Fruit fly (Drosophila melanogaster) whole organism, wandering third instar larva: Measurements from ENCODE around the gene SPH93.

Source experiments
- Abd-B ChIP-seq: fragments of >200 bp; optimal IDR thresholded peaks from 2 replicates; lab custom pipeline; 2017; ENCODE audit warnings: missing biosample characterization, missing genetic modification characterization
- CG32264 ChIP-seq: fragments of 200-800 bp; sonication (Bioruptor generic); optimal IDR thresholded peaks from 2 replicates; lab custom pipeline; 2016; ENCODE audit warnings: missing biosample characterization, missing genetic modification characterization
- CG9705 ChIP-seq: fragments of 200-800 bp; sonication (Bioruptor generic); optimal IDR thresholded peaks from 2 replicates; lab custom pipeline; 2018; ENCODE audit warnings: missing biosample characterization, mild to moderate bottlenecking, missing genetic modification characterization
- CrebA ChIP-seq: fragments of 200-800 bp; sonication (Bioruptor generic); optimal IDR thresholded peaks from 2 replicates; lab custom pipeline; 2016; ENCODE audit warnings: missing biosample characterization, mild to moderate bottlenecking, missing genetic modification characterization, borderline replicate concordance
- Dfd ChIP-seq: fragments of >200 bp; optimal IDR thresholded peaks from 2 replicates; lab custom pipeline; 2017; ENCODE audit warnings: missing biosample characterization, missing genetic modification characterization
- Dif ChIP-seq: fragments of 200-275, 200-300 bp; sonication (Bioruptor generic); optimal IDR thresholded peaks from 2 replicates; lab custom pipeline; 2018; ENCODE audit warnings: missing biosample characterization, missing genetic modification characterization; ENCODE audit not compliant: partially characterized antibody
- GATAd ChIP-seq: sonication (Bioruptor generic); optimal IDR thresholded peaks from 2 replicates; lab custom pipeline; 2016; ENCODE audit warnings: missing biosample characterization, missing genetic modification characterization
- HLH106 ChIP-seq: fragments of 200-800 bp; optimal IDR thresholded peaks from 3 replicates; lab custom pipeline; 2019; ENCODE audit warnings: missing biosample characterization, mild to moderate bottlenecking, missing genetic modification characterization, moderate library complexity
- Hnf4 ChIP-seq: fragments of 200-800 bp; sonication (Bioruptor generic); optimal IDR thresholded peaks from 2 replicates; lab custom pipeline; 2016; ENCODE audit warnings: missing biosample characterization, mild to moderate bottlenecking, missing genetic modification characterization
- Hr78 ChIP-seq: fragments of >200 bp; optimal IDR thresholded peaks from 2 replicates; lab custom pipeline; 2017; ENCODE audit warnings: missing biosample characterization, missing genetic modification characterization
- Hr83 ChIP-seq: fragments of 200-300 bp; sonication (Bioruptor generic); optimal IDR thresholded peaks from 2 replicates; lab custom pipeline; 2016; ENCODE audit warnings: missing biosample characterization, mild to moderate bottlenecking, missing genetic modification characterization, moderate library complexity; ENCODE audit not compliant: poor library complexity, severe bottlenecking
- Jra ChIP-seq: sonication (Bioruptor generic); optimal IDR thresholded peaks from 2 replicates; lab custom pipeline; 2016; ENCODE audit warnings: missing biosample characterization, missing genetic modification characterization
- Mio ChIP-seq: sonication (Bioruptor generic); optimal IDR thresholded peaks from 2 replicates; lab custom pipeline; 2016; ENCODE audit warnings: missing biosample characterization, missing genetic modification characterization
- Myc ChIP-seq: fragments of >200 bp; optimal IDR thresholded peaks from 2 replicates; lab custom pipeline; 2017
- N ChIP-seq: fragments of >200 bp; optimal IDR thresholded peaks from 2 replicates; lab custom pipeline; 2018; ENCODE audit warnings: missing biosample characterization, missing external identifiers, missing genetic modification characterization
- OdsH ChIP-seq: fragments of 200-800 bp; sonication (Bioruptor generic); optimal IDR thresholded peaks from 2 replicates; lab custom pipeline; 2016; ENCODE audit warnings: missing biosample characterization, mild to moderate bottlenecking, missing genetic modification characterization
- Rel ChIP-seq, 2 experiments: fragments of 200-800 bp; sonication (Bioruptor generic) in 1 of 2; optimal IDR thresholded peaks; 2 replicates in 1 of 2; 3 replicates in 1 of 2; lab custom pipeline; 2016 to 2019; ENCODE audit warnings: mild to moderate bottlenecking in 2 of 2, missing biosample characterization in 2 of 2, missing genetic modification characterization in 2 of 2, moderate library complexity in 1 of 2
- Sp1 ChIP-seq: fragments of 200-800 bp; sonication (Bioruptor generic); optimal IDR thresholded peaks from 3 replicates; lab custom pipeline; 2019; ENCODE audit warnings: missing biosample characterization, mild to moderate bottlenecking, missing genetic modification characterization, moderate library complexity
- Vsx2 ChIP-seq: fragments of 200-300, 225-300 bp; sonication (Bioruptor generic); optimal IDR thresholded peaks from 2 replicates; lab custom pipeline; 2018; ENCODE audit warnings: missing biosample characterization, missing genetic modification characterization; ENCODE audit not compliant: partially characterized antibody
- br ChIP-seq: fragments of 200-800 bp; sonication (Bioruptor generic); optimal IDR thresholded peaks from 2 replicates; lab custom pipeline; 2016; ENCODE audit warnings: missing biosample characterization, missing genetic modification characterization
- brk ChIP-seq: fragments of 200-800 bp; sonication (Bioruptor generic); optimal IDR thresholded peaks from 2 replicates; lab custom pipeline; 2016; ENCODE audit warnings: missing biosample characterization, mild to moderate bottlenecking, missing genetic modification characterization
- dl ChIP-seq, 2 experiments: fragments of 175-275, 200-275 bp in 1 of 2; fragments of 200-275 bp in 1 of 2; sonication (Bioruptor generic); optimal IDR thresholded peaks; lab custom pipeline; 2018; ENCODE audit warnings: mild to moderate bottlenecking in 2 of 2, missing biosample characterization in 2 of 2, missing genetic modification characterization in 2 of 2, moderate library complexity in 2 of 2; ENCODE audit not compliant: partially characterized antibody in 2 of 2, insufficient read depth in 1 of 2
- dmrt93B ChIP-seq: fragments of 200-800 bp; sonication (Bioruptor generic); optimal IDR thresholded peaks from 2 replicates; lab custom pipeline; 2018; ENCODE audit warnings: missing biosample characterization, mild to moderate bottlenecking, missing genetic modification characterization
- dsf ChIP-seq: sonication (Bioruptor generic); optimal IDR thresholded peaks from 2 replicates; lab custom pipeline; 2016; ENCODE audit warnings: missing biosample characterization, missing genetic modification characterization, borderline replicate concordance
- ey ChIP-seq: fragments of 200-800 bp; sonication (Bioruptor generic); optimal IDR thresholded peaks from 2 replicates; lab custom pipeline; 2016; ENCODE audit warnings: missing biosample characterization, missing genetic modification characterization
- foxo ChIP-seq, 2 experiments: fragments of 200-800 bp; sonication (Bioruptor generic); optimal IDR thresholded peaks; 2 replicates in 1 of 2; 3 replicates in 1 of 2; lab custom pipeline; 2016 to 2017; ENCODE audit warnings: missing biosample characterization in 2 of 2, missing genetic modification characterization in 2 of 2
- fru ChIP-seq: fragments of 200-800 bp; sonication (Bioruptor generic); optimal IDR thresholded peaks from 3 replicates; lab custom pipeline; 2016; ENCODE audit warnings: missing biosample characterization, mild to moderate bottlenecking, missing genetic modification characterization
- h ChIP-seq: fragments of 200-800 bp; sonication (Bioruptor generic); optimal IDR thresholded peaks from 3 replicates; lab custom pipeline; 2016; ENCODE audit warnings: missing biosample characterization, mild to moderate bottlenecking, missing genetic modification characterization
- jim ChIP-seq: fragments of 175-275, 200-325 bp; sonication (Bioruptor generic); optimal IDR thresholded peaks from 2 replicates; lab custom pipeline; 2016; ENCODE audit warnings: missing biosample characterization, mild to moderate bottlenecking, missing genetic modification characterization
- lola ChIP-seq: fragments of >200 bp; optimal IDR thresholded peaks from 2 replicates; lab custom pipeline; 2017; ENCODE audit warnings: missing biosample characterization, missing genetic modification characterization
- pan ChIP-seq: fragments of >200 bp; optimal IDR thresholded peaks from 2 replicates; lab custom pipeline; 2017
- psq ChIP-seq: fragments of 200-800 bp; sonication (Bioruptor generic); optimal IDR thresholded peaks from 3 replicates; lab custom pipeline; 2017; ENCODE audit warnings: missing biosample characterization, mild to moderate bottlenecking, missing genetic modification characterization, moderate library complexity
- rgr ChIP-seq: fragments of 200-800 bp; sonication (Bioruptor generic); optimal IDR thresholded peaks from 3 replicates; lab custom pipeline; 2016; ENCODE audit warnings: missing biosample characterization, mild to moderate bottlenecking, missing genetic modification characterization
- sage ChIP-seq: fragments of 200-800 bp; sonication (Bioruptor generic); optimal IDR thresholded peaks from 2 replicates; lab custom pipeline; 2016; ENCODE audit warnings: missing biosample characterization, mild to moderate bottlenecking, missing genetic modification characterization
- sv ChIP-seq: fragments of 200-800 bp; sonication (Bioruptor generic); optimal IDR thresholded peaks from 3 replicates; lab custom pipeline; 2016; ENCODE audit warnings: missing biosample characterization, missing genetic modification characterization
- tai ChIP-seq: sonication (Bioruptor generic); optimal IDR thresholded peaks from 2 replicates; lab custom pipeline; 2016; ENCODE audit warnings: missing biosample characterization, missing genetic modification characterization
- woc ChIP-seq: sonication (Bioruptor generic); optimal IDR thresholded peaks from 2 replicates; lab custom pipeline; 2016; ENCODE audit warnings: missing biosample characterization, mild to moderate bottlenecking, missing genetic modification characterization

The SPH93 gene

DNA sequence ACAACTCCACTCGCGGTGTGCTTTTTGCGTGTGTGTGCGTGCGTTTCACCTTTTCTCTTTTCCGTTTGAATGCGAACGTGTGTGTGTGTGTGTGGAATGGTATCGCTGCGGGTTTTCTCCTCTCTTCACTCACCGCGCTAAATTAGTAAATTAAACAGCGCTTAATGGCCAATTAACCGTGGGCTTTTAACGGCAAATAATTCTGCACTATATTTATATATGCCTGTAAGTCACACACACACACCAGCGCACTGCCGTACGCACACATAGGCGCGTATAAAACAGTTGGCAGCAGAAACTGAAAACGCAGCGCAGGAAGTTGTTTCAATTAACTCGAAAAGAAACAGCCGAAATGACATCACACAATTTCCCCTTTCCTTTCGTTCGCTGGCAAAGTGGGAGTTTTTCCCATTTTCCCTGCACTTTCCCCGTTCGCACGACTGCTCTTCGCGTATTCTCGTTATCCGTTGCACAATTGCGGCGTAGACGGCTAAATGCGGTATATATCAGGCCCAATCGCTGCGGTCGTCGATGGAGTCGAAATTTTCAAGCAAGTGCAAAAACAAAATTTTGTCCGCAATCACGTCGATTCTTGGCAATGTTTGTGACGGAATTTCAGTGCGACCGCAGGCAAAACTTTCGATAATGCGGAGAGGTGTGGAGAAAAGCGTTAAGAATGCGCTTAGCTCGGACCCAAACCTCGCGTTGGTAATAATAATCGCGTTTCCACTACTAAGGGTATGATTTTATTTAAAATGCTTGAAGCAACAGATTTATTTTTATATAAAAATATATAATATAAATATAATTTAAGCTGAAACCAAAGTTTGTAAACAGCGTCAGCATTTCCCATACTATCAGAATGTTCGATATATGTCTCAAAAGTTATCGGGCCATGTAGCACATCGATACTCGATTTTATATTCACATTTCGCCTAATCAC lies 17.1 kb upstream of the SPH93 start, which contains the start of gene BicD:
Gene BicD, minus strand, starts transcription at position 634 of the 943 bp plus-strand sequence.
- TF ChIP-seq Sp1 (GFP tag; lab: Kevin White, UChicago) = peak; percentile 38
- TF ChIP-seq OdsH = no peak
- no peak for TF ChIP-seq tai (GFP tag; lab: Kevin White, UChicago)
- peak; percentile 25 for TF ChIP-seq Myc (lab: Kevin White, UChicago)
- no peak for TF ChIP-seq Hr83
- peak in 1 of 2 experiments; percentile 20 for TF ChIP-seq foxo (GFP tag; optimal IDR thresholded peaks at IDR 0.05; lab: Kevin White, UChicago)
- TF ChIP-seq Mio (GFP tag; lab: Kevin White, UChicago) = no peak
- TF ChIP-seq h (GFP tag; lab: Kevin White, UChicago) = no peak
- TF ChIP-seq rgr (GFP tag; lab: Kevin White, UChicago) = peak; percentile 5
- TF ChIP-seq ey (GFP tag; lab: Kevin White, UChicago) = no peak
- TF ChIP-seq dl (GFP tag; optimal IDR thresholded peaks at IDR 0.05; lab: Kevin White, UChicago; ENCODE audit: insufficient read depth in 1 of 2, partially characterized antibody in 2 of 2) = no peak
- no peak for TF ChIP-seq brk (GFP tag; lab: Kevin White, UChicago)
- no peak for TF ChIP-seq psq
- TF ChIP-seq fru (GFP tag; lab: Kevin White, UChicago) = no peak
- no peak for TF ChIP-seq Hnf4 (GFP tag; lab: Kevin White, UChicago)
- TF ChIP-seq Jra (GFP tag; lab: Kevin White, UChicago) = no peak
- TF ChIP-seq HLH106 (tag; lab: Kevin White, UChicago) = peak; percentile 25
- no peak for TF ChIP-seq br
- no peak for TF ChIP-seq woc (GFP tag; lab: Kevin White, UChicago)
- TF ChIP-seq lola (GFP tag; lab: Kevin White, UChicago) = no peak
- TF ChIP-seq CrebA (GFP tag; lab: Kevin White, UChicago) = no peak
- TF ChIP-seq CG32264 (GFP tag; lab: Kevin White, UChicago) = no peak
- TF ChIP-seq pan = no peak
- no peak for TF ChIP-seq sage (GFP tag; lab: Kevin White, UChicago)
- TF ChIP-seq N = peak; percentile 54
- no peak for TF ChIP-seq Vsx2 (GFP tag; lab: Kevin White, UChicago)
- no peak for TF ChIP-seq CG9705 (GFP tag; lab: Kevin White, UChicago)
- TF ChIP-seq Dif = no peak
- no peak for TF ChIP-seq jim
- TF ChIP-seq Rel (GFP tag; optimal IDR thresholded peaks at IDR 0.05; lab: Kevin White, UChicago) = no peak
- peak; percentile 16 for TF ChIP-seq Rel (tag; optimal IDR thresholded peaks at IDR 0.05; lab: Kevin White, UChicago)
- TF ChIP-seq GATAd (GFP tag; lab: Kevin White, UChicago) = no peak
- TF ChIP-seq Hr78 (GFP tag; lab: Kevin White, UChicago) = no peak
- TF ChIP-seq Dfd (GFP tag; lab: Kevin White, UChicago) = no peak

DNA sequence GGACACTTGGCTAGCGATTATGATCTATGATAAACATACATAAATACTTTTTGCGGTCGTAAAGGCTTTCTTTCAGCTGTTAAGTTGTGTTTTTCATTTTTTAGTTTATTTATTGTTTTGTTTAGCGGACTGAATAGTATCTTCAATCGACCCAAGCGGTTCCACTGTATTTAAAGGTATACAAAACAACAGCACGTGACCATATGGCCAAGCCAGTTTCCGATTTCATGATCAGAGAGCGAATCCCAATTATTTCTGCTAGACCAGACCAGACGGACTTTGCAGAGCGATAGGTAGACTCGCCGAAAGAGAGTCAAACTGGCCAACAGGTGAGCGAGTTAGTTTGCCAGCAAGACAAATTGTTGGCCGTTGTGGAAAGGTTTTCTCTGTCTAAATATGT lies 15.8 kb upstream of the SPH93 start, which contains the start of gene Sgt:
Gene Sgt, plus strand, starts transcription at position 80 of the 400 bp plus-strand sequence.
- TF ChIP-seq Dif (peak; percentile 22), ey (GFP tag; lab: Kevin White, UChicago) (no peak), CrebA (GFP tag; lab: Kevin White, UChicago) (no peak), pan (no peak), Rel (GFP tag; optimal IDR thresholded peaks at IDR 0.05; lab: Kevin White, UChicago) (no peak), Rel (tag; optimal IDR thresholded peaks at IDR 0.05; lab: Kevin White, UChicago) (no peak)

DNA sequence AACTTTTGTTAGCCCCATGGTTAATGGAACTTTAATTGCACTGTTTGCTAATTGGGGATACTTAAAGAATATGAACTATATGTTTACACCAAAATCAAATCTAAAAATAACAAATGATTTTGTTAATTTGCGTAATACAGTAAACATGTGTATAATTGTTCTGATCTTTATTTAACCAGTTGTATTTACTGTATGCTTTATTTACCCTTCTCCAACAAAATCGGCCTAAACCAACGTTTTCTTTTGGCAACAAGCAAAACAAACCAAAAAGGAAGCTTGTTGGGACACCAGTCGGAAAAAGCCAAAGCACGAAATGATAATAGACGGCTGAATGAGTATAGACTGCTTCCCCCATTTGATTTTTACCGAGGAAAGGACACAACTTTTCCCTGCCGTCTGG lies 14.9 kb upstream of the SPH93 start:
- TF ChIP-seq Abd-B (GFP tag; lab: Kevin White, UChicago) (no peak), psq (peak; percentile 50), Sp1 (GFP tag; lab: Kevin White, UChicago) (peak; percentile 20), Hr78 (GFP tag; lab: Kevin White, UChicago) (no peak), ey (GFP tag; lab: Kevin White, UChicago) (no peak), h (GFP tag; lab: Kevin White, UChicago) (peak; percentile 69), Rel (GFP tag; optimal IDR thresholded peaks at IDR 0.05; lab: Kevin White, UChicago) (no peak), Rel (tag; optimal IDR thresholded peaks at IDR 0.05; lab: Kevin White, UChicago) (no peak), dl (GFP tag; optimal IDR thresholded peaks at IDR 0.05; lab: Kevin White, UChicago; ENCODE audit: insufficient read depth in 1 of 2, partially characterized antibody in 2 of 2) (no peak), CG9705 (GFP tag; lab: Kevin White, UChicago) (peak; percentile 19), Vsx2 (GFP tag; lab: Kevin White, UChicago) (no peak), lola (GFP tag; lab: Kevin White, UChicago) (no peak), Dfd (GFP tag; lab: Kevin White, UChicago) (no peak), rgr (GFP tag; lab: Kevin White, UChicago) (peak; percentile 80), brk (GFP tag; lab: Kevin White, UChicago) (no peak), dsf (GFP tag; lab: Kevin White, UChicago) (no peak), N (no peak), woc (GFP tag; lab: Kevin White, UChicago) (no peak), tai (GFP tag; lab: Kevin White, UChicago) (no peak), sage (GFP tag; lab: Kevin White, UChicago) (no peak), HLH106 (tag; lab: Kevin White, UChicago) (peak; percentile 33), dmrt93B (GFP tag; lab: Kevin White, UChicago) (peak; percentile 30), Hnf4 (GFP tag; lab: Kevin White, UChicago) (peak; percentile 80), OdsH (peak; percentile 81), Myc (lab: Kevin White, UChicago) (no peak), fru (GFP tag; lab: Kevin White, UChicago) (no peak), Mio (GFP tag; lab: Kevin White, UChicago) (no peak), sv (GFP tag; lab: Kevin White, UChicago) (no peak), foxo (GFP tag; optimal IDR thresholded peaks at IDR 0.05; lab: Kevin White, UChicago) (peak in 1 of 2 experiments; percentile 58), CrebA (GFP tag; lab: Kevin White, UChicago) (no peak), CG32264 (GFP tag; lab: Kevin White, UChicago) (peak; percentile 8), Hr83 (peak; percentile 89), Jra (GFP tag; lab: Kevin White, UChicago) (peak; percentile 45), jim (peak; percentile 36), pan (no peak)
